Comparison of ENCODE assay signal across 3 fruit fly cellular contexts in the genomic region with DNA sequence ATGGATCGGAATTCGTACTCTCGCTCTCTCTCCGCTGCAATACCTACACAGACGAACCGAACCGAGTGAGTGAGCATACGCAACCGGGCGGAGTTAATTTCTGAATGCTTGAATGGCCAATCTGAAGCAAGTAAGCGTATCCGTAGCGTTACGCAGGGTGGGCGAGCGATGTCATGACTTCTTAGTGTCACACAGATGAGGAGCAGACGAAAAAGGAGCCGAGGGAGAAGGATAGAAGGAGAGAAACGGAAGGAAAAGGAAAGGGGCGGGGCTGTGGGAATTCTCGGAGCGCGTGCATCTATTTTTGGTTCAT.
TF ChIP-seq lines count a peak whose summit lies in the region.

No protein-coding gene starts in this region.

- TF ChIP-seq CTCF in whole organism, embryonic (GFP tag; optimal IDR thresholded peaks at IDR 0.05; lab: Kevin White, UChicago), result no peak

TF ChIP-seq in whole organism, adult, 20 proteins besides CTCF, POLR2A, EP300 and RAD21:
- TF ChIP-seq kay (GFP tag; lab: Kevin White, UChicago; ENCODE audit: borderline replicate concordance), result peak; percentile 12
- TF ChIP-seq pad (GFP tag; optimal IDR thresholded peaks at IDR 0.05; lab: Kevin White, UChicago), result no peak

TF ChIP-seq in whole organism, embryonic, 481 proteins besides CTCF, POLR2A, EP300 and RAD21:
- no peak for TF ChIP-seq NFAT (GFP tag; IDR thresholded peaks at IDR 0.05; lab: Robert Waterston, UW)
- TF ChIP-seq fru (optimal IDR thresholded peaks at IDR 0.05; lab: Kevin White, UChicago), result no peak
- no peak for TF ChIP-seq CG4854 (GFP tag; optimal IDR thresholded peaks at IDR 0.05; lab: Kevin White, UChicago)
- TF ChIP-seq Dip3 (GFP tag; optimal IDR thresholded peaks at IDR 0.05; lab: Kevin White, UChicago), result no peak
- TF ChIP-seq CG6791 (GFP tag; IDR thresholded peaks at IDR 0.05; lab: Robert Waterston, UW; ENCODE audit: partially characterized antibody), result peak; percentile 19; the same call in 1 of the 3 replicates
- TF ChIP-seq phol (tag; optimal IDR thresholded peaks at IDR 0.05; lab: Kevin White, UChicago), result no peak
- TF ChIP-seq CG10462 (GFP tag; optimal IDR thresholded peaks at IDR 0.05; lab: Kevin White, UChicago), result no peak
- TF ChIP-seq Optix (GFP tag; IDR thresholded peaks at IDR 0.05; lab: Robert Waterston, UW), result no peak
- TF ChIP-seq cwo (GFP tag; optimal IDR thresholded peaks at IDR 0.05; lab: Kevin White, UChicago), result no peak
- TF ChIP-seq odd (GFP tag; optimal IDR thresholded peaks at IDR 0.05; lab: Kevin White, UChicago), result no peak
- peak; percentile 19 for TF ChIP-seq CG30403 (GFP tag; optimal IDR thresholded peaks at IDR 0.05; lab: Kevin White, UChicago)
- TF ChIP-seq Bgb (GFP tag; IDR thresholded peaks at IDR 0.05; lab: Robert Waterston, UW; ENCODE audit: partially characterized antibody), result no peak
- no peak for TF ChIP-seq CG17912 (GFP tag; optimal IDR thresholded peaks at IDR 0.05; lab: Kevin White, UChicago)
- TF ChIP-seq CG7357 (GFP tag; IDR thresholded peaks at IDR 0.05; lab: Robert Waterston, UW), result 0 out of 3 replicates have a peak, but pooled peaks have one; percentile 4
- TF ChIP-seq gce (GFP tag; IDR thresholded peaks at IDR 0.05; lab: Robert Waterston, UW), result no peak
- no peak for TF ChIP-seq CG6175 (GFP tag; IDR thresholded peaks at IDR 0.05; lab: Robert Waterston, UW)
- no peak for TF ChIP-seq nmo (GFP tag; optimal IDR thresholded peaks at IDR 0.05; lab: Kevin White, UChicago)
- TF ChIP-seq MBD-R2 (GFP tag; IDR thresholded peaks at IDR 0.05; lab: Robert Waterston, UW), result no peak
- no peak for TF ChIP-seq psq (GFP tag; optimal IDR thresholded peaks at IDR 0.05; lab: Kevin White, UChicago)
- TF ChIP-seq CG7271 (tag; optimal IDR thresholded peaks at IDR 0.05; lab: Kevin White, UChicago), result no peak
- no peak for TF ChIP-seq btn (GFP tag; optimal IDR thresholded peaks at IDR 0.05; lab: Kevin White, UChicago)
- no peak for TF ChIP-seq bbx (GFP tag; IDR thresholded peaks at IDR 0.05; lab: Robert Waterston, UW; ENCODE audit: partially characterized antibody)
- no peak for TF ChIP-seq pzg (GFP tag; optimal IDR thresholded peaks at IDR 0.05; lab: Kevin White, UChicago)
- TF ChIP-seq CG2202 (tag; optimal IDR thresholded peaks at IDR 0.05; lab: Kevin White, UChicago), result no peak
- TF ChIP-seq Nf-YB (GFP tag; optimal IDR thresholded peaks at IDR 0.05; lab: Kevin White, UChicago), result peak; percentile 91
- TF ChIP-seq CG11398 (GFP tag; optimal IDR thresholded peaks at IDR 0.05; lab: Kevin White, UChicago), result no peak
- no peak for TF ChIP-seq Rfx (GFP tag; IDR thresholded peaks at IDR 0.05; lab: Robert Waterston, UW)
- TF ChIP-seq CG7987 (GFP tag; optimal IDR thresholded peaks at IDR 0.05; lab: Kevin White, UChicago), result no peak
- TF ChIP-seq sr (GFP tag; IDR thresholded peaks at IDR 0.05; lab: Robert Waterston, UW), result peak; percentile 78; the same call in 2 of the 3 replicates
- peak; percentile 31 for TF ChIP-seq CG7556 (GFP tag; optimal IDR thresholded peaks at IDR 0.05; lab: Kevin White, UChicago)
- TF ChIP-seq amos (GFP tag; IDR thresholded peaks at IDR 0.05; lab: Robert Waterston, UW; ENCODE audit: partially characterized antibody), result no peak
- TF ChIP-seq CG6765 (GFP tag; optimal IDR thresholded peaks at IDR 0.05; lab: Kevin White, UChicago), result no peak
- TF ChIP-seq stwl (tag; optimal IDR thresholded peaks at IDR 0.05; lab: Kevin White, UChicago), result no peak
- TF ChIP-seq CG5180 (GFP tag; optimal IDR thresholded peaks at IDR 0.05; lab: Kevin White, UChicago), result no peak
- TF ChIP-seq wdn (GFP tag; IDR thresholded peaks at IDR 0.05; lab: Robert Waterston, UW), result no peak
- TF ChIP-seq Trl (optimal IDR thresholded peaks at IDR 0.05; lab: Kevin White, UChicago), result peak in 1 of 2 experiments; percentile 54
- TF ChIP-seq Trl (GFP tag; optimal IDR thresholded peaks at IDR 0.05; lab: Kevin White, UChicago), result no peak

TF ChIP-seq in whole organism, wandering third instar larva, 38 proteins besides CTCF, POLR2A, EP300 and RAD21:
- TF ChIP-seq psq (GFP tag; optimal IDR thresholded peaks at IDR 0.05; lab: Kevin White, UChicago) (peak; percentile 8), br (GFP tag; optimal IDR thresholded peaks at IDR 0.05; lab: Kevin White, UChicago) (no peak)
TF ChIP-seq in whole organism, wandering third instar larva: peak in this region for 1.
